Worm (Caenorhabditis elegans) whole organism, young adult: ENCODE data around the gene npp-25.

Source experiments
- B0019.2 ChIP-seq: fragments of 200-800 bp; sonication (Bioruptor generic); conservative IDR thresholded peaks from 2 replicates; pipeline ENCODE4 v1.3.6; 2022; ENCODE audit warnings: missing genetic modification reagents, missing genetic modification characterization, missing compliant biosample characterization
- B0035.1 ChIP-seq: sonication (generic microtip); optimal IDR thresholded peaks from 2 replicates; lab custom pipeline; 2016; ENCODE audit warnings: missing genetic modification characterization, mild to moderate bottlenecking, missing compliant biosample characterization, missing genotype, missing genetic modification reagents
- B0261.1 ChIP-seq: sonication (generic microtip); optimal IDR thresholded peaks from 2 replicates; lab custom pipeline; 2016; ENCODE audit warnings: mild to moderate bottlenecking, missing genetic modification characterization, moderate library complexity, missing compliant biosample characterization
- F22D6.2 ChIP-seq: sonication (generic microtip); optimal IDR thresholded peaks from 2 replicates; lab custom pipeline; 2016; ENCODE audit warnings: mild to moderate bottlenecking, missing genetic modification characterization, missing compliant biosample characterization
- F23B12.7 ChIP-seq: sonication (generic microtip); optimal IDR thresholded peaks from 2 replicates; lab custom pipeline; 2017; ENCODE audit warnings: missing genetic modification characterization, mild to moderate bottlenecking, missing compliant biosample characterization, antibody characterized with exemption, moderate library complexity; ENCODE audit not compliant: insufficient read depth
- F33H1.4 ChIP-seq: fragments of 200-800 bp; sonication (Bioruptor generic); IDR thresholded peaks from 2 replicates; pipeline ENCODE4 v1.3.6; 2022; ENCODE audit warnings: missing genetic modification reagents, missing genetic modification characterization, missing compliant biosample characterization
- F39B2.1 ChIP-seq: fragments of 200-800 bp; sonication (Bioruptor generic); IDR thresholded peaks from 2 replicates; pipeline ENCODE4 v1.3.6; 2022; ENCODE audit warnings: missing genetic modification reagents, missing genetic modification characterization, missing compliant biosample characterization
- Y53F4B.3 ChIP-seq: fragments of 200-800 bp; sonication (Bioruptor generic); IDR thresholded peaks from 2 replicates; pipeline ENCODE4 v1.3.6; 2022; ENCODE audit warnings: missing genetic modification reagents, missing genetic modification characterization, missing compliant biosample characterization
- Y56A3A.18 ChIP-seq: fragments of 200-800 bp; sonication (Bioruptor generic); IDR thresholded peaks from 2 replicates; pipeline ENCODE4 v1.3.6; 2022; ENCODE audit warnings: missing genetic modification reagents, missing genetic modification characterization, missing compliant biosample characterization
- Y67H2A.10 ChIP-seq: fragments of 200-800 bp; sonication (Bioruptor generic); conservative IDR thresholded peaks from 2 replicates; pipeline ENCODE4 v1.3.6; 2022; ENCODE audit warnings: missing genetic modification reagents, missing genetic modification characterization, missing compliant biosample characterization
- ZK185.1 ChIP-seq: sonication (generic microtip); optimal IDR thresholded peaks from 2 replicates; lab custom pipeline; 2016; ENCODE audit warnings: mild to moderate bottlenecking, missing genetic modification characterization, missing compliant biosample characterization; ENCODE audit not compliant: poor library complexity, severe bottlenecking
- attf-6 ChIP-seq: fragments of 200-800 bp; sonication (Bioruptor generic); IDR thresholded peaks from 2 replicates; pipeline ENCODE4 v1.3.6; 2022; ENCODE audit warnings: missing genetic modification reagents, missing genetic modification characterization, missing compliant biosample characterization
- bed-2 ChIP-seq: fragments of 200-800 bp; sonication (Bioruptor generic); IDR thresholded peaks from 2 replicates; pipeline ENCODE4 v1.3.6; 2022; ENCODE audit warnings: missing genetic modification reagents, missing genetic modification characterization, missing compliant biosample characterization
- ccch-3 ChIP-seq: fragments of 200-800 bp; sonication (Bioruptor generic); optimal IDR thresholded peaks from 2 replicates; lab custom pipeline; 2018; ENCODE audit warnings: mild to moderate bottlenecking, missing genetic modification characterization, missing compliant biosample characterization
- cebp-1 ChIP-seq, 2 experiments: fragments of 200-800 bp in 1 of 2; sonication (Bioruptor generic) in 1 of 2; sonication (generic microtip) in 1 of 2; IDR thresholded peaks in 1 of 2; optimal IDR thresholded peaks in 1 of 2; 2 replicates each; pipeline versions ENCODE4 v1.3.6 to Lab custom; 2017 to 2022; ENCODE audit warnings: missing compliant biosample characterization in 2 of 2, missing genetic modification characterization in 2 of 2, mild to moderate bottlenecking in 1 of 2, missing genetic modification reagents in 1 of 2, moderate library complexity in 1 of 2
- ceh-40 ChIP-seq: fragments of 200-800 bp; sonication (Bioruptor generic); IDR thresholded peaks from 2 replicates; pipeline ENCODE4 v1.3.6; 2022; ENCODE audit warnings: missing genetic modification characterization, missing compliant biosample characterization
- ceh-91 ChIP-seq: fragments of 200-800 bp; sonication (Bioruptor generic); IDR thresholded peaks from 2 replicates; pipeline ENCODE4 v1.3.6; 2022; ENCODE audit warnings: missing genetic modification reagents, missing genetic modification characterization, missing compliant biosample characterization
- egrh-3 ChIP-seq: fragments of 200-800 bp; sonication (Bioruptor generic); IDR thresholded peaks from 2 replicates; pipeline ENCODE4 v1.3.6; 2022; ENCODE audit warnings: missing genetic modification reagents, missing genetic modification characterization, missing compliant biosample characterization
- him-1 ChIP-seq: sonication (generic microtip); optimal IDR thresholded peaks from 2 replicates; lab custom pipeline; 2016; ENCODE audit warnings: missing genotype, missing genetic modification reagents, missing genetic modification characterization, missing compliant biosample characterization
- hrde-1 ChIP-seq: sonication (generic microtip); optimal IDR thresholded peaks from 2 replicates; lab custom pipeline; 2016; ENCODE audit warnings: missing genetic modification characterization, mild to moderate bottlenecking, missing compliant biosample characterization, moderate library complexity, missing genotype, missing genetic modification reagents, borderline replicate concordance
- lag-1 ChIP-seq: fragments of 200-800 bp; sonication (Bioruptor generic); IDR thresholded peaks from 2 replicates; pipeline ENCODE4 v1.3.6; 2022; ENCODE audit warnings: missing genetic modification reagents, missing genetic modification characterization, missing compliant biosample characterization
- lin-40 ChIP-seq: sonication (generic microtip); optimal IDR thresholded peaks from 2 replicates; lab custom pipeline; 2016; ENCODE audit warnings: missing genetic modification characterization, mild to moderate bottlenecking, missing compliant biosample characterization, missing genotype, missing genetic modification reagents
- lsl-1 ChIP-seq: fragments of 200-800 bp; sonication (Bioruptor generic); optimal IDR thresholded peaks from 2 replicates; lab custom pipeline; 2018; ENCODE audit warnings: mild to moderate bottlenecking, missing genetic modification characterization, moderate library complexity, missing compliant biosample characterization
- lsy-27 ChIP-seq: sonication (generic microtip); optimal IDR thresholded peaks from 2 replicates; lab custom pipeline; 2017; ENCODE audit warnings: missing genetic modification characterization, mild to moderate bottlenecking, missing compliant biosample characterization, antibody characterized with exemption, missing genotype, borderline replicate concordance; ENCODE audit not compliant: insufficient read depth
- madf-10 ChIP-seq: sonication (generic microtip); optimal IDR thresholded peaks from 2 replicates; lab custom pipeline; 2016; ENCODE audit warnings: mild to moderate bottlenecking, missing genetic modification characterization, missing compliant biosample characterization
- madf-3 ChIP-seq: fragments of 200-800 bp; sonication (Bioruptor generic); IDR thresholded peaks from 2 replicates; pipeline ENCODE4 v1.3.6; 2022; ENCODE audit warnings: missing genetic modification reagents, missing genetic modification characterization, missing compliant biosample characterization
- madf-6 ChIP-seq: fragments of 200-800 bp; sonication (Bioruptor generic); IDR thresholded peaks from 2 replicates; pipeline ENCODE4 v1.3.6; 2022; ENCODE audit warnings: missing genetic modification reagents, missing genetic modification characterization, missing compliant biosample characterization
- mcd-1 ChIP-seq: fragments of 200-800 bp; sonication (Bioruptor generic); IDR thresholded peaks from 2 replicates; pipeline ENCODE4 v1.3.6; 2022; ENCODE audit warnings: missing genetic modification reagents, missing genetic modification characterization, missing compliant biosample characterization
- nfya-2 ChIP-seq: fragments of 200-800 bp; sonication (Bioruptor generic); IDR thresholded peaks from 2 replicates; pipeline ENCODE4 v1.3.6; 2022; ENCODE audit warnings: missing genetic modification reagents, missing genetic modification characterization, missing compliant biosample characterization
- nhr-80 ChIP-seq: sonication (generic microtip); optimal IDR thresholded peaks from 2 replicates; lab custom pipeline; 2016; ENCODE audit warnings: missing genetic modification characterization, missing compliant biosample characterization
- nhr-90 ChIP-seq: sonication (generic microtip); optimal IDR thresholded peaks from 2 replicates; lab custom pipeline; 2016; ENCODE audit warnings: missing genotype, mild to moderate bottlenecking, missing genetic modification characterization, missing compliant biosample characterization
- rpc-1 ChIP-seq, 2 experiments: fragments of 150-350 bp in 1 of 2; sonication (generic microtip) in 1 of 2; optimal IDR thresholded peaks; 2 replicates each; lab custom pipeline; 2014 to 2018; ENCODE audit warnings: missing biosample characterization in 1 of 2, missing genetic modification characterization in 1 of 2, missing genetic modification reagents in 1 of 2, missing genotype in 1 of 2
- sdz-38 ChIP-seq: sonication (generic microtip); optimal IDR thresholded peaks from 2 replicates; lab custom pipeline; 2016; ENCODE audit warnings: missing genotype, missing genetic modification characterization, missing compliant biosample characterization
- snpc-1.1 ChIP-seq: sonication (generic microtip); optimal IDR thresholded peaks from 2 replicates; lab custom pipeline; 2017; ENCODE audit warnings: missing genetic modification characterization, mild to moderate bottlenecking, missing compliant biosample characterization, antibody characterized with exemption, moderate library complexity, missing genotype, missing genetic modification reagents; ENCODE audit not compliant: insufficient read depth
- snpc-1.3 ChIP-seq: sonication (generic microtip); optimal IDR thresholded peaks from 2 replicates; lab custom pipeline; 2017; ENCODE audit warnings: missing genetic modification characterization, mild to moderate bottlenecking, missing compliant biosample characterization, antibody characterized with exemption, moderate library complexity, missing genotype, missing genetic modification reagents; ENCODE audit not compliant: insufficient read depth
- snpc-4 ChIP-seq, 5 experiments: fragments of 150-350 bp in 1 of 5; sonication (generic microtip) in 4 of 5; optimal IDR thresholded peaks; 2 replicates each; lab custom pipeline; 2014 to 2018; ENCODE audit warnings: missing genetic modification characterization in 5 of 5, missing biosample characterization in 3 of 5, antibody characterized with exemption in 2 of 5, mild to moderate bottlenecking in 2 of 5, missing compliant biosample characterization in 2 of 5, missing genotype in 2 of 5, moderate library complexity in 2 of 5, missing genetic modification reagents in 1 of 5
- tbp1 ChIP-seq: fragments of 200-800 bp; sonication (Bioruptor generic); optimal IDR thresholded peaks from 2 replicates; lab custom pipeline; 2018; ENCODE audit warnings: mild to moderate bottlenecking, missing genetic modification characterization, missing compliant biosample characterization
- tlf-1 ChIP-seq: fragments of 200-800 bp; sonication (Bioruptor generic); optimal IDR thresholded peaks from 2 replicates; lab custom pipeline; 2018; ENCODE audit warnings: mild to moderate bottlenecking, missing genetic modification characterization, missing compliant biosample characterization
- unc-62 ChIP-seq: fragments of 150-350 bp; optimal IDR thresholded peaks from 2 replicates; lab custom pipeline; 2014; ENCODE audit warnings: missing biosample characterization, missing genetic modification reagents, missing genetic modification characterization
- xnd-1 ChIP-seq: sonication (generic microtip); optimal IDR thresholded peaks from 2 replicates; lab custom pipeline; 2016; ENCODE audit warnings: missing genotype, missing genetic modification reagents, missing genetic modification characterization, missing compliant biosample characterization
- zfh-2 ChIP-seq: fragments of 200-800 bp; sonication (Bioruptor generic); conservative IDR thresholded peaks from 2 replicates; pipeline ENCODE4 v1.3.6; 2022; ENCODE audit warnings: missing genetic modification reagents, missing genetic modification characterization, missing compliant biosample characterization
- ztf-22 ChIP-seq: fragments of 200-800 bp; sonication (Bioruptor generic); optimal IDR thresholded peaks from 2 replicates; lab custom pipeline; 2018; ENCODE audit warnings: mild to moderate bottlenecking, missing genetic modification characterization, moderate library complexity, missing compliant biosample characterization
- ztf-25 ChIP-seq: fragments of 200-800 bp; sonication (Bioruptor generic); IDR thresholded peaks from 2 replicates; pipeline ENCODE4 v1.3.6; 2022; ENCODE audit warnings: missing genetic modification reagents, missing genetic modification characterization, missing compliant biosample characterization

npp-25 gene

ce11 chrIII:12910365-12910764 is 15.4 kb downstream of the npp-25 start, which contains the start of gene flp-14:
flp-14 (plus strand) TSS chrIII:12910510.
- no peak for TF ChIP-seq B0261.1 (tag; lab: Kevin White, UChicago)
- no peak for TF ChIP-seq madf-3 (GFP tag; lab: Robert Waterston, UW)
- TF ChIP-seq zfh-2 (GFP tag; lab: Robert Waterston, UW): peak; percentile 85
- peak; percentile 77; the same call in 1 of the 2 replicates for TF ChIP-seq egrh-3 (GFP tag; lab: Robert Waterston, UW)

- TF ChIP-seq ceh-40 (no peak), madf-6 (GFP tag; lab: Robert Waterston, UW) (peak; percentile 39), nhr-90 (tag; lab: Kevin White, UChicago) (no peak), lag-1 (GFP tag; lab: Robert Waterston, UW) (no peak), F22D6.2 (tag; lab: Kevin White, UChicago) (no peak), F23B12.7 (tag; lab: Kevin White, UChicago) (no peak), ztf-25 (no peak), ccch-3 (GFP tag; lab: Kevin White, UChicago) (no peak), Y67H2A.10 (GFP tag; lab: Robert Waterston, UW) (no peak), ZK185.1 (tag; lab: Kevin White, UChicago) (no peak), tbp1 (GFP tag; lab: Kevin White, UChicago) (no peak), snpc-1.3 (tag; lab: Kevin White, UChicago) (no peak), F33H1.4 (GFP tag; lab: Robert Waterston, UW) (peak; percentile 53; the same call in 1 of the 2 replicates), nhr-80 (tag; lab: Kevin White, UChicago) (no peak), hrde-1 (tag; lab: Kevin White, UChicago) (no peak), madf-3 (GFP tag; lab: Robert Waterston, UW) (no peak), lsy-27 (no peak), sdz-38 (tag; lab: Kevin White, UChicago) (no peak), bed-2 (no peak), him-1 (tag; lab: Kevin White, UChicago) (no peak), madf-10 (tag; lab: Kevin White, UChicago) (no peak), B0019.2 (no peak), ztf-22 (GFP tag; lab: Kevin White, UChicago) (no peak), ceh-91 (GFP tag; lab: Robert Waterston, UW) (0 out of 2 replicates have a peak, but pooled peaks have one; percentile 15), cebp-1 (GFP tag; IDR thresholded peaks at IDR 0.05; lab: Robert Waterston, UW) (no peak), cebp-1 (tag; optimal IDR thresholded peaks at IDR 0.05; lab: Kevin White, UChicago) (no peak), lsl-1 (GFP tag; lab: Kevin White, UChicago) (peak; percentile 73), tlf-1 (GFP tag; lab: Kevin White, UChicago) (no peak), unc-62 (GFP tag; lab: Kevin White, UChicago) (no peak), lin-40 (tag; lab: Kevin White, UChicago) (no peak)
These were observed 18.6 kb downstream of the npp-25 start for ce11 chrIII:12907218-12907617.

ce11 chrIII:12906611-12907037 is 19.2 kb downstream of the npp-25 start:
- TF ChIP-seq xnd-1: peak; percentile 12
- 0 out of 2 replicates have a peak, but pooled peaks have one; percentile 50 for TF ChIP-seq Y56A3A.18 (GFP tag; lab: Robert Waterston, UW)
- peak; percentile 64; the same call in 1 of the 2 replicates for TF ChIP-seq F39B2.1 (GFP tag; lab: Robert Waterston, UW)
- peak; percentile 51; the same call in 1 of the 2 replicates for TF ChIP-seq mcd-1 (GFP tag; lab: Robert Waterston, UW)
- TF ChIP-seq Y53F4B.3 (GFP tag; lab: Robert Waterston, UW): no peak
- no peak for TF ChIP-seq B0261.1 (tag; lab: Kevin White, UChicago)
- peak; percentile 75 for TF ChIP-seq B0035.1 (tag; lab: Kevin White, UChicago)
- TF ChIP-seq rpc-1 (optimal IDR thresholded peaks at IDR 0.05; lab: Kevin White, UChicago): no peak
- TF ChIP-seq rpc-1 (tag; optimal IDR thresholded peaks at IDR 0.05; lab: Kevin White, UChicago): no peak
- peak; percentile 56 for TF ChIP-seq attf-6 (GFP tag; lab: Robert Waterston, UW)
- TF ChIP-seq nhr-90 (tag; lab: Kevin White, UChicago): peak; percentile 55
- no peak for TF ChIP-seq snpc-1.1 (tag; lab: Kevin White, UChicago)
- 0 out of 2 replicates have a peak, but pooled peaks have one; percentile 24 for TF ChIP-seq nfya-2 (GFP tag; lab: Robert Waterston, UW)
- TF ChIP-seq snpc-4 (GFP tag; optimal IDR thresholded peaks at IDR 0.05; lab: Kevin White, UChicago): no peak
- TF ChIP-seq snpc-4 (tag; optimal IDR thresholded peaks at IDR 0.05; lab: Kevin White, UChicago): peak in 2 of 4 experiments; percentile 36 to 42
